Fruit fly (Drosophila melanogaster) whole organism, embryonic: Measurements from ENCODE around the gene Cdc16.

ENCODE experiments used
- Ada2b ChIP-seq: fragments of 200-800 bp; sonication (Bioruptor generic); IDR thresholded peaks from 2 replicates; pipeline ENCODE4 v1.3.6; 2022; ENCODE audit warnings: missing biosample characterization, missing genetic modification characterization
- CG12104 ChIP-seq: fragments of 200-800 bp; sonication (Bioruptor generic); optimal IDR thresholded peaks from 3 replicates; lab custom pipeline; 2016; ENCODE audit warnings: missing biosample characterization, missing genetic modification characterization
- CG13123 ChIP-seq: fragments of 200-800 bp; sonication (Bioruptor generic); optimal IDR thresholded peaks from 2 replicates; lab custom pipeline; 2016; ENCODE audit warnings: missing biosample characterization, missing genetic modification characterization
- CG15011 ChIP-seq: fragments of 200-800 bp; sonication (Bioruptor generic); optimal IDR thresholded peaks from 3 replicates; lab custom pipeline; 2018; ENCODE audit warnings: missing biosample characterization, mild to moderate bottlenecking, missing genetic modification characterization
- CG16863 ChIP-seq: fragments of 200-800 bp; sonication (Bioruptor generic); optimal IDR thresholded peaks from 3 replicates; lab custom pipeline; 2016; ENCODE audit warnings: missing biosample characterization, missing genetic modification characterization
- CG17359 ChIP-seq: fragments of 200-800 bp; sonication (Bioruptor generic); optimal IDR thresholded peaks from 3 replicates; lab custom pipeline; 2018; ENCODE audit warnings: missing biosample characterization, mild to moderate bottlenecking, missing genetic modification characterization, moderate library complexity
- CG1792 ChIP-seq: fragments of 200-800 bp; sonication (Bioruptor generic); optimal IDR thresholded peaks from 2 replicates; lab custom pipeline; 2016; ENCODE audit warnings: missing biosample characterization, missing genetic modification characterization
- CG34422 ChIP-seq: fragments of 200-800 bp; sonication (Bioruptor generic); IDR thresholded peaks from 3 replicates; pipeline ENCODE4 v1.3.6; 2022; ENCODE audit warnings: missing biosample characterization, missing genetic modification characterization
- CG6175 ChIP-seq: fragments of 200-800 bp; sonication (Bioruptor generic); IDR thresholded peaks from 3 replicates; pipeline ENCODE4 v1.3.6; 2022; ENCODE audit warnings: missing biosample characterization, missing genetic modification characterization
- CG7271 ChIP-seq: fragments of 200-800 bp; sonication (Bioruptor generic); optimal IDR thresholded peaks from 2 replicates; lab custom pipeline; 2018; ENCODE audit warnings: missing biosample characterization, mild to moderate bottlenecking, missing genetic modification characterization, moderate library complexity
- CG7963 ChIP-seq: fragments of 200-800 bp; sonication (Bioruptor generic); IDR thresholded peaks from 3 replicates; pipeline ENCODE4 v1.3.6; 2022; ENCODE audit warnings: missing biosample characterization, missing genetic modification characterization; ENCODE audit not compliant: partially characterized antibody
- Dfd ChIP-seq, 2 experiments: fragments of >200 bp; optimal IDR thresholded peaks; 2 replicates each; lab custom pipeline; 2017; ENCODE audit warnings: missing biosample characterization in 2 of 2, missing genetic modification characterization in 2 of 2
- Ets65A ChIP-seq: fragments of 200-800 bp; sonication (Bioruptor generic); peaks from one replicate; lab custom pipeline; 2016; ENCODE audit warnings: missing biosample characterization, missing genetic modification characterization
- Fer1 ChIP-seq: fragments of 200-800 bp; sonication (Bioruptor generic); optimal IDR thresholded peaks from 2 replicates; lab custom pipeline; 2017; ENCODE audit warnings: missing biosample characterization, mild to moderate bottlenecking, missing genetic modification characterization
- Fer2 ChIP-seq: fragments of 200-800 bp; sonication (Bioruptor generic); optimal IDR thresholded peaks from 2 replicates; lab custom pipeline; 2018; ENCODE audit warnings: missing biosample characterization, mild to moderate bottlenecking, missing genetic modification characterization, moderate library complexity
- Hr51 ChIP-seq, 2 experiments: fragments of 200-800 bp; sonication (Bioruptor generic); optimal IDR thresholded peaks; 2 replicates in 1 of 2; 3 replicates in 1 of 2; lab custom pipeline; 2016 to 2018; ENCODE audit warnings: missing biosample characterization in 2 of 2, missing genetic modification characterization in 2 of 2, mild to moderate bottlenecking in 1 of 2, moderate library complexity in 1 of 2
- Hr78 ChIP-seq, 2 experiments: fragments of 200-800 bp in 1 of 2; fragments of >200 bp in 1 of 2; sonication (Bioruptor generic) in 1 of 2; optimal IDR thresholded peaks; 2 replicates each; lab custom pipeline; 2017 to 2019; ENCODE audit warnings: missing biosample characterization in 2 of 2, missing genetic modification characterization in 2 of 2, mild to moderate bottlenecking in 1 of 2, moderate library complexity in 1 of 2
- Lpt ChIP-seq: fragments of >200 bp; optimal IDR thresholded peaks from 2 replicates; lab custom pipeline; 2018; ENCODE audit warnings: missing biosample characterization, missing genetic modification characterization
- Max ChIP-seq: fragments of 200-800 bp; sonication (Bioruptor generic); optimal IDR thresholded peaks from 2 replicates; lab custom pipeline; 2016; ENCODE audit warnings: missing biosample characterization, mild to moderate bottlenecking, missing genetic modification characterization
- Mes4 ChIP-seq: fragments of 200-800 bp; sonication (Bioruptor generic); optimal IDR thresholded peaks from 2 replicates; lab custom pipeline; 2016; ENCODE audit warnings: missing biosample characterization, missing genetic modification characterization
- Nf-YB ChIP-seq: fragments of 200-800 bp; sonication (Bioruptor generic); optimal IDR thresholded peaks from 3 replicates; lab custom pipeline; 2019; ENCODE audit warnings: missing biosample characterization, mild to moderate bottlenecking, missing genetic modification characterization, moderate library complexity
- Rfx ChIP-seq: fragments of 200-800 bp; sonication (Bioruptor generic); IDR thresholded peaks from 2 replicates; pipeline ENCODE4 v1.3.6; 2022; ENCODE audit warnings: missing biosample characterization, missing genetic modification characterization
- Sox100B ChIP-seq: fragments of 200-800 bp; sonication (Bioruptor generic); optimal IDR thresholded peaks from 3 replicates; lab custom pipeline; 2018; ENCODE audit warnings: missing biosample characterization, mild to moderate bottlenecking, missing genetic modification characterization
- Stat92E ChIP-seq, 3 experiments: fragments of >200 bp in 2 of 3; fragments of 200-800 bp in 1 of 3; sonication (Bioruptor generic) in 1 of 3; optimal IDR thresholded peaks; 2 replicates each; lab custom pipeline; 2017 to 2019; ENCODE audit warnings: missing biosample characterization in 3 of 3, missing genetic modification characterization in 3 of 3, mild to moderate bottlenecking in 1 of 3, moderate library complexity in 1 of 3
- Trl ChIP-seq, 3 experiments: fragments of >200 bp in 2 of 3; fragments of 200-800 bp in 1 of 3; sonication (Bioruptor generic) in 1 of 3; optimal IDR thresholded peaks; 2 replicates in 1 of 3; 3 replicates in 2 of 3; lab custom pipeline; 2016 to 2017; ENCODE audit warnings: missing biosample characterization in 1 of 3, missing genetic modification characterization in 1 of 3
- Usf ChIP-seq: fragments of 200-800 bp; sonication (Bioruptor generic); optimal IDR thresholded peaks from 2 replicates; lab custom pipeline; 2017; ENCODE audit warnings: missing genotype, missing biosample characterization, missing genetic modification characterization
- abd-A ChIP-seq: fragments of 200-800 bp; sonication (Bioruptor generic); optimal IDR thresholded peaks from 3 replicates; lab custom pipeline; 2019; ENCODE audit warnings: missing biosample characterization, mild to moderate bottlenecking, missing genetic modification characterization, moderate library complexity
- ato ChIP-seq: fragments of 200-800 bp; sonication (Bioruptor generic); IDR thresholded peaks from 2 replicates; pipeline ENCODE4 v1.3.6; 2022; ENCODE audit warnings: missing biosample characterization, missing genetic modification characterization; ENCODE audit not compliant: partially characterized antibody
- bab2 ChIP-seq: fragments of 200-800 bp; sonication (Bioruptor generic); optimal IDR thresholded peaks from 2 replicates; lab custom pipeline; 2016; ENCODE audit warnings: missing biosample characterization, missing genetic modification characterization
- chif ChIP-seq, 2 experiments: fragments of 200-800 bp; sonication (Bioruptor generic); optimal IDR thresholded peaks; 3 replicates each; lab custom pipeline; 2016; ENCODE audit warnings: missing biosample characterization in 2 of 2, missing genetic modification characterization in 2 of 2
- crol ChIP-seq: fragments of 200-800 bp; sonication (Bioruptor generic); IDR thresholded peaks from 2 replicates; pipeline ENCODE4 v1.3.6; 2022; ENCODE audit warnings: missing biosample characterization, missing genetic modification characterization
- ewg ChIP-seq: fragments of 200-800 bp; sonication (Bioruptor generic); optimal IDR thresholded peaks from 3 replicates; lab custom pipeline; 2017; ENCODE audit warnings: mild to moderate bottlenecking, missing biosample characterization, missing genetic modification reagents, missing genetic modification characterization
- jigr1 ChIP-seq: fragments of 200-800 bp; sonication (Bioruptor generic); IDR thresholded peaks from 3 replicates; pipeline ENCODE4 v1.3.6; 2022; ENCODE audit warnings: missing biosample characterization, missing genetic modification characterization
- jing ChIP-seq: fragments of 200-800 bp; sonication (Bioruptor generic); optimal IDR thresholded peaks from 2 replicates; lab custom pipeline; 2018; ENCODE audit warnings: missing biosample characterization, mild to moderate bottlenecking, missing genetic modification characterization
- kay ChIP-seq: fragments of 200-800 bp; sonication (Bioruptor generic); optimal IDR thresholded peaks from 2 replicates; lab custom pipeline; 2016; ENCODE audit warnings: missing biosample characterization, missing genetic modification characterization
- nerfin-1 ChIP-seq: fragments of 200-800 bp; sonication (Bioruptor generic); optimal IDR thresholded peaks from 3 replicates; lab custom pipeline; 2019; ENCODE audit warnings: missing biosample characterization, mild to moderate bottlenecking, missing genetic modification characterization, moderate library complexity
- pfk ChIP-seq: fragments of 200-800 bp; sonication (Bioruptor generic); optimal IDR thresholded peaks from 2 replicates; lab custom pipeline; 2018; ENCODE audit warnings: missing biosample characterization, mild to moderate bottlenecking, missing genetic modification characterization, moderate library complexity
- phol ChIP-seq: fragments of 200-800 bp; sonication (Bioruptor generic); optimal IDR thresholded peaks from 3 replicates; lab custom pipeline; 2018; ENCODE audit warnings: missing biosample characterization, mild to moderate bottlenecking, missing genetic modification characterization, moderate library complexity
- sd ChIP-seq: fragments of 200-800 bp; sonication (Bioruptor generic); optimal IDR thresholded peaks from 3 replicates; lab custom pipeline; 2018; ENCODE audit warnings: missing biosample characterization, mild to moderate bottlenecking, missing genetic modification characterization, moderate library complexity
- sqz ChIP-seq: fragments of 200-800 bp; sonication (Bioruptor generic); optimal IDR thresholded peaks from 3 replicates; lab custom pipeline; 2018; ENCODE audit warnings: missing biosample characterization, mild to moderate bottlenecking, missing genetic modification characterization
- ssp ChIP-seq: fragments of 200-800 bp; sonication (Bioruptor generic); IDR thresholded peaks from 2 replicates; pipeline ENCODE4 v1.3.6; 2022; ENCODE audit warnings: missing biosample characterization, missing genetic modification characterization
- tgo ChIP-seq: fragments of 200-800 bp; sonication (Bioruptor generic); IDR thresholded peaks from 3 replicates; pipeline ENCODE4 v1.3.6; 2022; ENCODE audit warnings: missing biosample characterization, missing genetic modification characterization
- tx ChIP-seq: fragments of 200-800 bp; sonication (Bioruptor generic); optimal IDR thresholded peaks from 2 replicates; lab custom pipeline; 2016; ENCODE audit warnings: missing biosample characterization, missing genetic modification characterization
- yki ChIP-seq: fragments of >200 bp; optimal IDR thresholded peaks from 3 replicates; lab custom pipeline; 2018
- z ChIP-seq: fragments of 200-800 bp; sonication (Bioruptor generic); IDR thresholded peaks from 3 replicates; pipeline ENCODE4 v1.3.6; 2022; ENCODE audit warnings: missing biosample characterization, missing genetic modification characterization

Gene Cdc16

DNA sequence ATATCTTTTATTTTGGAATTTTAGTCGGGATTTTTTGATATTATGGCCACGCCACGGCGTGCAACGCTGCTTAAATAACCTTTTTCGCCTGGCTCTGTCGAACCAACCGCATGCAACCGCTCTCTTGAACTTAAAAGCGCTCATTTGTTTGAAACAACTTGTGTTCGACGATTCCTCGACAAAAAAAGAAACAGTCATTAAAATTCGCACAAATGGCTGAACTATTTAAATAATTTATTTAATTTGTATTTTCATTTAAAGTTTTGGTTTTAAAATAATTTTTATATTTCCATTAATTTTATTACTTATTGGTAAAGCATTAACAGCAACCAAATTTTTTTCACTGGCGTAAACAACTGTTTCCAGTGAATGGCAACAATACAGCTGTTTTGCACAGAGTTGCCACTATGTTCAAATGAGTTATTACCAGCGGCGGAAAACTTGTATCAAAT is at the start of gene Cdc16, which contains the start of gene orb (continued):
- TF ChIP-seq CG13123 (GFP tag; lab: Kevin White, UChicago) (peak; percentile 79), kay (GFP tag; lab: Kevin White, UChicago) (peak; percentile 90), Lpt (GFP tag; lab: Kevin White, UChicago) (no peak), Dfd (GFP tag; optimal IDR thresholded peaks at IDR 0.05; lab: Kevin White, UChicago) (no peak), Fer1 (GFP tag; lab: Kevin White, UChicago) (peak; percentile 94), CG12104 (GFP tag; lab: Kevin White, UChicago) (peak; percentile 65), abd-A (tag; lab: Kevin White, UChicago) (no peak), jigr1 (peak; percentile 16; the same call in 1 of the 3 replicates), CG7271 (tag; lab: Kevin White, UChicago) (peak; percentile 84), Rfx (GFP tag; lab: Robert Waterston, UW) (peak; percentile 95), tx (GFP tag; lab: Kevin White, UChicago) (peak; percentile 65), CG15011 (peak; percentile 80), chif (GFP tag; optimal IDR thresholded peaks at IDR 0.05; lab: Kevin White, UChicago) (peak; percentile 61 to 69), Nf-YB (peak; percentile 78), CG1792 (peak; percentile 54), Sox100B (peak; percentile 85), phol (tag; lab: Kevin White, UChicago) (peak; percentile 92), CG17359 (tag; lab: Kevin White, UChicago) (peak; percentile 94), tgo (peak; percentile 93), Mes4 (GFP tag; lab: Kevin White, UChicago) (peak; percentile 30), ssp (GFP tag; lab: Robert Waterston, UW) (peak; percentile 79), Max (peak; percentile 82), Fer2 (tag; lab: Kevin White, UChicago) (peak; percentile 88), ato (GFP tag; lab: Robert Waterston, UW) (no peak), Hr78 (GFP tag; optimal IDR thresholded peaks at IDR 0.05; lab: Kevin White, UChicago) (no peak), CG6175 (GFP tag; lab: Robert Waterston, UW) (peak; percentile 89), bab2 (peak; percentile 79), Ada2b (GFP tag; lab: Robert Waterston, UW) (peak; percentile 91), jing (GFP tag; lab: Kevin White, UChicago) (peak; percentile 67)

DNA sequence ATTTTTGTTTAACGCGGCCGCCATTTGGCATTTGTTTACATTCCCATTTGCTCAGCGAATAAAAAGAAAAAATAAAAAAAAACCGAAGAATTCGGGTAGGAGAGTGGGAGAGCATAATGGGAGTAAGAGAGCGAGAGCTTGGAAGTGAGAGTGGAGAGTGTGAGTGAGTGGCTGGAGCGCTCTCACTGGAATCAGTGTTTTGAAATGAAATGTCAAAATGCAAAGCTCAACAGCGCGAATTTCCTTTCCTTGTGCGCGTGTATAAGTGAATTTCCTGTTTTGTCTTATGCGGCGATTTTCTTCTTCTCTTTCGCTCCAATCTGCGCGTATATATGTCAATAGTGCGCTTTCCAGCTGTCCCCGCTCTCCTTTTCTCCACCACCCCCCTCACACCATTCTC is 42.0 kb upstream of the Cdc16 start:
- TF ChIP-seq crol (peak; percentile 64), Ets65A (GFP tag; lab: Kevin White, UChicago) (peak; percentile 55), sqz (GFP tag; lab: Kevin White, UChicago) (peak; percentile 34), pfk (no peak), z (GFP tag; lab: Robert Waterston, UW) (0 out of 3 replicates have a peak, but pooled peaks have one; percentile 29), CG7963 (GFP tag; lab: Robert Waterston, UW) (no peak), Trl (optimal IDR thresholded peaks at IDR 0.05; lab: Kevin White, UChicago) (peak; percentile 60 to 85), Trl (GFP tag; optimal IDR thresholded peaks at IDR 0.05; lab: Kevin White, UChicago) (no peak), Stat92E (GFP tag; optimal IDR thresholded peaks at IDR 0.05; lab: Kevin White, UChicago) (no peak), CG7271 (tag; lab: Kevin White, UChicago) (no peak), abd-A (tag; lab: Kevin White, UChicago) (peak; percentile 34), CG34422 (0 out of 3 replicates have a peak, but pooled peaks have one; percentile 11), yki (lab: Kevin White, UChicago) (peak; percentile 20), Hr51 (GFP tag; optimal IDR thresholded peaks at IDR 0.05; lab: Kevin White, UChicago) (peak in 1 of 2 experiments; percentile 74), nerfin-1 (tag; lab: Kevin White, UChicago) (peak; percentile 23), Usf (GFP tag; lab: Kevin White, UChicago) (no peak), CG16863 (GFP tag; lab: Kevin White, UChicago) (no peak), ewg (GFP tag; lab: Kevin White, UChicago) (peak; percentile 33), sd (tag; lab: Kevin White, UChicago) (peak; percentile 80)
